Worm (Caenorhabditis elegans): Measurements from ENCODE around the gene H10E21.5.

Gene H10E21.5

ce11 chrIII:23862-24261, at the start of gene H10E21.5:
TSS of gene H10E21.5 (minus strand) at chrIII:23962.
- TF ChIP-seq klf-2 (GFP tag; conservative IDR thresholded peaks at IDR 0.05), result no peak
- TF ChIP-seq flt-1 (GFP tag; IDR thresholded peaks at IDR 0.05), result no peak
- no peak for TF ChIP-seq cog-1 (tag; optimal IDR thresholded peaks at IDR 0.05)
- TF ChIP-seq ztf-23 (GFP tag; IDR thresholded peaks at IDR 0.05), result no peak
- no peak for TF ChIP-seq tab-1 (GFP tag; IDR thresholded peaks at IDR 0.05)
- no peak for TF ChIP-seq T22C8.4 (GFP tag; IDR thresholded peaks at IDR 0.05)
- no peak for TF ChIP-seq med-1 (GFP tag; optimal IDR thresholded peaks at IDR 0.05; ENCODE audit: insufficient read depth)
- TF ChIP-seq ztf-29 (GFP tag; IDR thresholded peaks at IDR 0.05), result no peak
- no peak for TF ChIP-seq ref-1 (GFP tag; conservative IDR thresholded peaks at IDR 0.05)

ce11 chrIII:72078-72477, 48.3 kb upstream of the H10E21.5 start:
- TF ChIP-seq cog-1 (tag; optimal IDR thresholded peaks at IDR 0.05), result no peak
- TF ChIP-seq T22C8.4 (GFP tag; IDR thresholded peaks at IDR 0.05), result no peak
- no peak for TF ChIP-seq tab-1 (GFP tag; IDR thresholded peaks at IDR 0.05)
- no peak for TF ChIP-seq ztf-29 (GFP tag; IDR thresholded peaks at IDR 0.05)
- no peak for TF ChIP-seq ref-1 (GFP tag; conservative IDR thresholded peaks at IDR 0.05)
- TF ChIP-seq klf-2 (GFP tag; conservative IDR thresholded peaks at IDR 0.05), result no peak
- no peak for TF ChIP-seq ztf-23 (GFP tag; IDR thresholded peaks at IDR 0.05)
- no peak for TF ChIP-seq med-1 (GFP tag; optimal IDR thresholded peaks at IDR 0.05; ENCODE audit: insufficient read depth)
- TF ChIP-seq flt-1 (GFP tag; IDR thresholded peaks at IDR 0.05), result no peak

ce11 chrIII:69652-70051, 45.9 kb upstream of the H10E21.5 start, which contains the start of gene spt-4:
TSS of gene spt-4 (minus strand) at chrIII:69752.
- TF ChIP-seq ref-1 (GFP tag; conservative IDR thresholded peaks at IDR 0.05) (no peak), ztf-23 (GFP tag; IDR thresholded peaks at IDR 0.05) (no peak), ztf-29 (GFP tag; IDR thresholded peaks at IDR 0.05) (no peak)

ce11 chrIII:67025-67424, 43.3 kb upstream of the H10E21.5 start:
- TF ChIP-seq T22C8.4 (GFP tag; IDR thresholded peaks at IDR 0.05) (no peak), cog-1 (tag; optimal IDR thresholded peaks at IDR 0.05) (no peak), klf-2 (GFP tag; conservative IDR thresholded peaks at IDR 0.05) (no peak), tab-1 (GFP tag; IDR thresholded peaks at IDR 0.05) (no peak), ztf-29 (GFP tag; IDR thresholded peaks at IDR 0.05) (no peak), ztf-23 (GFP tag; IDR thresholded peaks at IDR 0.05) (no peak), ref-1 (GFP tag; conservative IDR thresholded peaks at IDR 0.05) (no peak), flt-1 (GFP tag; IDR thresholded peaks at IDR 0.05) (no peak), med-1 (GFP tag; optimal IDR thresholded peaks at IDR 0.05; ENCODE audit: insufficient read depth) (no peak)

ce11 chrIII:66160-66559, 42.4 kb upstream of the H10E21.5 start, which contains the start of gene pck-1:
TSS of gene pck-1 (minus strand) at chrIII:66260.
- TF ChIP-seq ref-1 (GFP tag; conservative IDR thresholded peaks at IDR 0.05), result no peak
- TF ChIP-seq klf-2 (GFP tag; conservative IDR thresholded peaks at IDR 0.05), result no peak
- TF ChIP-seq tab-1 (GFP tag; IDR thresholded peaks at IDR 0.05), result no peak
- no peak for TF ChIP-seq cog-1 (tag; optimal IDR thresholded peaks at IDR 0.05)
- TF ChIP-seq flt-1 (GFP tag; IDR thresholded peaks at IDR 0.05), result no peak
- TF ChIP-seq T22C8.4 (GFP tag; IDR thresholded peaks at IDR 0.05), result no peak
- TF ChIP-seq med-1 (GFP tag; optimal IDR thresholded peaks at IDR 0.05; ENCODE audit: insufficient read depth), result no peak
- TF ChIP-seq ztf-29 (GFP tag; IDR thresholded peaks at IDR 0.05), result no peak
- no peak for TF ChIP-seq ztf-23 (GFP tag; IDR thresholded peaks at IDR 0.05)

ce11 chrIII:65626-65937, 41.8 kb upstream of the H10E21.5 start:
- TF ChIP-seq tab-1 (GFP tag; IDR thresholded peaks at IDR 0.05) (no peak), ztf-23 (GFP tag; IDR thresholded peaks at IDR 0.05) (no peak), flt-1 (GFP tag; IDR thresholded peaks at IDR 0.05) (no peak), klf-2 (GFP tag; conservative IDR thresholded peaks at IDR 0.05) (no peak), cog-1 (tag; optimal IDR thresholded peaks at IDR 0.05) (no peak), T22C8.4 (GFP tag; IDR thresholded peaks at IDR 0.05) (no peak), ztf-29 (GFP tag; IDR thresholded peaks at IDR 0.05) (no peak), med-1 (GFP tag; optimal IDR thresholded peaks at IDR 0.05; ENCODE audit: insufficient read depth) (no peak), ref-1 (GFP tag; conservative IDR thresholded peaks at IDR 0.05) (no peak)

- TF ChIP-seq ref-1 (GFP tag; conservative IDR thresholded peaks at IDR 0.05) (no peak), klf-2 (GFP tag; conservative IDR thresholded peaks at IDR 0.05) (no peak), tab-1 (GFP tag; IDR thresholded peaks at IDR 0.05) (no peak), flt-1 (GFP tag; IDR thresholded peaks at IDR 0.05) (no peak), med-1 (GFP tag; optimal IDR thresholded peaks at IDR 0.05; ENCODE audit: insufficient read depth) (no peak), T22C8.4 (GFP tag; IDR thresholded peaks at IDR 0.05) (no peak)
These were observed 41.2 kb upstream of the H10E21.5 start for ce11 chrIII:64747-65625.

- TF ChIP-seq ztf-23 (GFP tag; IDR thresholded peaks at IDR 0.05), result no peak
- TF ChIP-seq med-1 (GFP tag; optimal IDR thresholded peaks at IDR 0.05; ENCODE audit: insufficient read depth), result no peak
- TF ChIP-seq tab-1 (GFP tag; IDR thresholded peaks at IDR 0.05), result no peak
- TF ChIP-seq ztf-29 (GFP tag; IDR thresholded peaks at IDR 0.05), result no peak
- no peak for TF ChIP-seq ref-1 (GFP tag; conservative IDR thresholded peaks at IDR 0.05)
- no peak for TF ChIP-seq cog-1 (tag; optimal IDR thresholded peaks at IDR 0.05)
- no peak for TF ChIP-seq flt-1 (GFP tag; IDR thresholded peaks at IDR 0.05)
- TF ChIP-seq T22C8.4 (GFP tag; IDR thresholded peaks at IDR 0.05), result no peak
- TF ChIP-seq klf-2 (GFP tag; conservative IDR thresholded peaks at IDR 0.05), result no peak
These were observed 40.0 kb upstream of the H10E21.5 start for ce11 chrIII:63584-64316.

- TF ChIP-seq tab-1 (GFP tag; IDR thresholded peaks at IDR 0.05), result no peak
- TF ChIP-seq ref-1 (GFP tag; conservative IDR thresholded peaks at IDR 0.05), result no peak
- TF ChIP-seq cog-1 (tag; optimal IDR thresholded peaks at IDR 0.05), result no peak
- TF ChIP-seq klf-2 (GFP tag; conservative IDR thresholded peaks at IDR 0.05), result no peak
- no peak for TF ChIP-seq ztf-23 (GFP tag; IDR thresholded peaks at IDR 0.05)
- TF ChIP-seq med-1 (GFP tag; optimal IDR thresholded peaks at IDR 0.05; ENCODE audit: insufficient read depth), result no peak
- no peak for TF ChIP-seq flt-1 (GFP tag; IDR thresholded peaks at IDR 0.05)
- no peak for TF ChIP-seq ztf-29 (GFP tag; IDR thresholded peaks at IDR 0.05)
- TF ChIP-seq T22C8.4 (GFP tag; IDR thresholded peaks at IDR 0.05), result no peak
These were observed 38.7 kb upstream of the H10E21.5 start for ce11 chrIII:62383-62873.

Measured in whole organism, midembryonic.